Worm (Caenorhabditis elegans): ENCODE results near the gene C25F9.14.

- TF ChIP-seq ztf-28 (GFP tag; IDR thresholded peaks at IDR 0.05): no peak
- TF ChIP-seq B0261.1 (tag; optimal IDR thresholded peaks at IDR 0.05): no peak
- TF ChIP-seq mel-28 (tag; optimal IDR thresholded peaks at IDR 0.05; ENCODE audit: borderline replicate concordance): no peak
- no peak for TF ChIP-seq hmg-1.2 (GFP tag; IDR thresholded peaks at IDR 0.05)
- no peak for TF ChIP-seq ZK185.1 (tag; optimal IDR thresholded peaks at IDR 0.05; ENCODE audit: poor library complexity, severe bottlenecking)
- TF ChIP-seq ztf-3 (GFP tag; optimal IDR thresholded peaks at IDR 0.05): no peak
- no peak for TF ChIP-seq zim-3 (tag; optimal IDR thresholded peaks at IDR 0.05)
- TF ChIP-seq unc-62 (GFP tag; optimal IDR thresholded peaks at IDR 0.05): no peak
- no peak for TF ChIP-seq repo-1 (tag; optimal IDR thresholded peaks at IDR 0.05)
- no peak for TF ChIP-seq B0336.3 (GFP tag; IDR thresholded peaks at IDR 0.05)
Observed at ce11 chrV:19473842-19474514, 37.7 kb downstream of the C25F9.14 start, which contains the start of gene Y43F8B.10.
